Fruit fly (Drosophila melanogaster) whole organism, adult: Measurements from ENCODE around the gene CG32237.

ENCODE experiments used
- CG11617 ChIP-seq: fragments of 200-800 bp; sonication (Bioruptor generic); optimal IDR thresholded peaks from 2 replicates; lab custom pipeline; 2017; ENCODE audit warnings: mild to moderate bottlenecking, missing biosample characterization, missing genetic modification reagents, missing genetic modification characterization
- CG14711 ChIP-seq: fragments of 200-800 bp; sonication (Bioruptor generic); optimal IDR thresholded peaks from 2 replicates; lab custom pipeline; 2018; ENCODE audit warnings: missing biosample characterization, mild to moderate bottlenecking, missing genetic modification characterization, moderate library complexity
- CG5204 ChIP-seq: fragments of 200-800 bp; sonication (Bioruptor generic); optimal IDR thresholded peaks from 2 replicates; lab custom pipeline; 2016; ENCODE audit warnings: missing biosample characterization, missing genetic modification characterization
- CG7045 ChIP-seq: fragments of 200-800 bp; sonication (Bioruptor generic); optimal IDR thresholded peaks from 2 replicates; lab custom pipeline; 2017; ENCODE audit warnings: missing biosample characterization, mild to moderate bottlenecking, missing genetic modification characterization
- CG7101 ChIP-seq: fragments of 200-800 bp; sonication (Bioruptor generic); optimal IDR thresholded peaks from 2 replicates; lab custom pipeline; 2018; ENCODE audit warnings: missing biosample characterization, mild to moderate bottlenecking, missing genetic modification characterization, moderate library complexity
- Crg-1 ChIP-seq: fragments of 200-800 bp; sonication (Bioruptor generic); optimal IDR thresholded peaks from 2 replicates; lab custom pipeline; 2016; ENCODE audit warnings: missing biosample characterization, missing genetic modification characterization
- Hr96 ChIP-seq: fragments of 200-800 bp; sonication (Bioruptor generic); optimal IDR thresholded peaks from 2 replicates; lab custom pipeline; 2016; ENCODE audit warnings: missing biosample characterization, missing genetic modification characterization
- cic ChIP-seq: fragments of 200-800 bp; sonication (Bioruptor generic); optimal IDR thresholded peaks from 2 replicates; lab custom pipeline; 2017; ENCODE audit warnings: missing biosample characterization, mild to moderate bottlenecking, missing genetic modification characterization, moderate library complexity
- cnc ChIP-seq, 2 experiments: fragments of >200 bp; optimal IDR thresholded peaks; 2 replicates each; lab custom pipeline; 2017
- kay ChIP-seq: fragments of 200-800 bp; sonication (Bioruptor generic); peaks from one replicate; lab custom pipeline; 2016; ENCODE audit warnings: missing biosample characterization, missing genetic modification characterization, borderline replicate concordance
- tj ChIP-seq: fragments of 200-800 bp; sonication (Bioruptor generic); optimal IDR thresholded peaks from 3 replicates; lab custom pipeline; 2017; ENCODE audit warnings: missing biosample characterization, mild to moderate bottlenecking, missing genetic modification characterization, moderate library complexity

DNA sequence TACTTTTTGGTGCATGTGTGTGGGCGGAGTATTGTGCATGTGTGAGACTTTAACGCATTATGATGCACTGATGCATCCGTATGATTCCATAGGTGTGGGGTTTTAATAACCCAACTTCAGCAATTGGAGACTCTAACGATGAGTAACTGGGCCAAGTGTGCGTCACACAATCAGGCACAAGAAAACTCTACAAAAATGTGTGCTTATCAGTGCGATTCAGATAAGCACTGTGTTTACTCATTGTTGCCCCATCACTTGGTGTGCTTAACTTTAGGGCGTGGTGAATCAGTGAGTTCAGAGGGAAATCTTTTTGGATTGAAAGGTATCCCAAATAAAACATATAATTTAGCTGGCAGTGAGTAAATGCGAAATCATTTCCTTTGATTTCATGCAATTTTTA lies 46.9 kb upstream of the CG32237 start:
- TF ChIP-seq cic (GFP tag; lab: Kevin White, UChicago) (no peak), cnc (optimal IDR thresholded peaks at IDR 0.05; lab: Kevin White, UChicago) (no peak), CG14711 (tag; lab: Kevin White, UChicago) (no peak), tj (GFP tag; lab: Kevin White, UChicago) (no peak), CG5204 (GFP tag; lab: Kevin White, UChicago) (no peak), CG11617 (no peak), Hr96 (GFP tag; lab: Kevin White, UChicago) (no peak), CG7101 (no peak), CG7045 (GFP tag; lab: Kevin White, UChicago) (no peak), kay (GFP tag; lab: Kevin White, UChicago) (peak; percentile 48), Crg-1 (GFP tag; lab: Kevin White, UChicago) (no peak)
